Worm (Caenorhabditis elegans) whole organism, young adult: ENCODE measurements around the gene C05D9.7.
A peak's percentile ranks its signal among the peaks of the same experiment; 100 is the strongest.

Source experiments
- B0019.2 ChIP-seq: fragments of 200-800 bp; sonication (Bioruptor generic); conservative IDR thresholded peaks from 2 replicates; pipeline ENCODE4 v1.3.6; 2022; ENCODE audit warnings: missing genetic modification reagents, missing genetic modification characterization, missing compliant biosample characterization
- F49E8.2 ChIP-seq: sonication (generic microtip); optimal IDR thresholded peaks from 3 replicates; lab custom pipeline; 2017; ENCODE audit warnings: missing genetic modification characterization, mild to moderate bottlenecking, missing compliant biosample characterization, antibody characterized with exemption, moderate library complexity; ENCODE audit not compliant: insufficient read depth
- F55B11.4 ChIP-seq: sonication (generic microtip); optimal IDR thresholded peaks from 2 replicates; lab custom pipeline; 2016; ENCODE audit warnings: missing compliant biosample characterization, missing genetic modification characterization, borderline replicate concordance; ENCODE audit not compliant: insufficient read depth
- F57C9.4 ChIP-seq: sonication (generic microtip); optimal IDR thresholded peaks from 2 replicates; lab custom pipeline; 2017; ENCODE audit warnings: mild to moderate bottlenecking, missing genetic modification characterization, missing compliant biosample characterization
- K12H6.12 ChIP-seq: fragments of 200-800 bp; sonication (Bioruptor generic); optimal IDR thresholded peaks from 2 replicates; lab custom pipeline; 2018; ENCODE audit warnings: mild to moderate bottlenecking, missing genetic modification characterization, missing compliant biosample characterization
- Y53G8AR.9 ChIP-seq: fragments of 200-800 bp; sonication (Bioruptor generic); conservative IDR thresholded peaks from 2 replicates; pipeline ENCODE4 v1.3.6; 2022; ENCODE audit warnings: missing genetic modification reagents, missing genetic modification characterization, missing compliant biosample characterization
- Y95B8A.8 ChIP-seq: fragments of 200-800 bp; sonication (Bioruptor generic); IDR thresholded peaks from 2 replicates; pipeline ENCODE4 v1.3.6; 2022; ENCODE audit warnings: missing genetic modification reagents, missing genetic modification characterization, missing compliant biosample characterization
- bed-1 ChIP-seq: fragments of 200-800 bp; sonication (Bioruptor generic); IDR thresholded peaks from 2 replicates; pipeline ENCODE4 v1.3.6; 2022; ENCODE audit warnings: missing genetic modification reagents, missing genetic modification characterization, missing compliant biosample characterization
- ccch-3 ChIP-seq: fragments of 200-800 bp; sonication (Bioruptor generic); optimal IDR thresholded peaks from 2 replicates; lab custom pipeline; 2018; ENCODE audit warnings: mild to moderate bottlenecking, missing genetic modification characterization, missing compliant biosample characterization
- cebp-1 ChIP-seq, 2 experiments: fragments of 200-800 bp in 1 of 2; sonication (Bioruptor generic) in 1 of 2; sonication (generic microtip) in 1 of 2; IDR thresholded peaks in 1 of 2; optimal IDR thresholded peaks in 1 of 2; 2 replicates each; pipeline versions ENCODE4 v1.3.6 to Lab custom; 2017 to 2022; ENCODE audit warnings: missing compliant biosample characterization in 2 of 2, missing genetic modification characterization in 2 of 2, mild to moderate bottlenecking in 1 of 2, missing genetic modification reagents in 1 of 2, moderate library complexity in 1 of 2
- cebp-2 ChIP-seq: fragments of 200-800 bp; sonication (Bioruptor generic); IDR thresholded peaks from 2 replicates; pipeline ENCODE4 v1.3.6; 2022; ENCODE audit warnings: missing genetic modification characterization, missing compliant biosample characterization
- ceh-100 ChIP-seq: fragments of 200-800 bp; sonication (Bioruptor generic); IDR thresholded peaks from 2 replicates; pipeline ENCODE4 v1.3.6; 2022; ENCODE audit warnings: missing genetic modification reagents, missing genetic modification characterization, missing compliant biosample characterization
- ceh-40 ChIP-seq: fragments of 200-800 bp; sonication (Bioruptor generic); IDR thresholded peaks from 2 replicates; pipeline ENCODE4 v1.3.6; 2022; ENCODE audit warnings: missing genetic modification characterization, missing compliant biosample characterization
- ceh-79 ChIP-seq: sonication (generic microtip); optimal IDR thresholded peaks from 2 replicates; lab custom pipeline; 2017; ENCODE audit warnings: mild to moderate bottlenecking, missing genetic modification characterization, missing compliant biosample characterization
- efl-1 ChIP-seq: fragments of 150-350 bp; optimal IDR thresholded peaks from 2 replicates; lab custom pipeline; 2014; ENCODE audit warnings: missing biosample characterization, missing genetic modification reagents, missing genetic modification characterization
- egl-18 ChIP-seq: fragments of 200-800 bp; sonication (Bioruptor generic); IDR thresholded peaks from 2 replicates; pipeline ENCODE4 v1.3.6; 2022; ENCODE audit warnings: missing genetic modification reagents, missing genetic modification characterization, missing compliant biosample characterization
- ekl-4 ChIP-seq: fragments of 200-800 bp; sonication (Bioruptor generic); IDR thresholded peaks from 2 replicates; pipeline ENCODE4 v1.3.6; 2022; ENCODE audit warnings: missing genetic modification reagents, missing genetic modification characterization, missing compliant biosample characterization
- ets-4 ChIP-seq: fragments of 200-800 bp; sonication (Bioruptor generic); optimal IDR thresholded peaks from 2 replicates; lab custom pipeline; 2018; ENCODE audit warnings: mild to moderate bottlenecking, missing genetic modification characterization, missing compliant biosample characterization
- hmg-1.2 ChIP-seq: fragments of 200-800 bp; sonication (Bioruptor generic); IDR thresholded peaks from 2 replicates; pipeline ENCODE4 v1.3.6; 2022; ENCODE audit warnings: missing genetic modification reagents, missing genetic modification characterization, missing compliant biosample characterization
- let-607 ChIP-seq, 2 experiments: fragments of 200-800 bp in 1 of 2; sonication (Bioruptor generic) in 1 of 2; sonication (generic microtip) in 1 of 2; optimal IDR thresholded peaks; 2 replicates each; lab custom pipeline; 2016 to 2018; ENCODE audit warnings: mild to moderate bottlenecking in 2 of 2, missing compliant biosample characterization in 2 of 2, missing genetic modification characterization in 2 of 2, moderate library complexity in 2 of 2, missing genotype in 1 of 2
- lin-26 ChIP-seq: fragments of 200-800 bp; sonication (Bioruptor generic); IDR thresholded peaks from 2 replicates; pipeline ENCODE4 v1.3.6; 2022; ENCODE audit warnings: missing genetic modification reagents, missing genetic modification characterization, missing compliant biosample characterization
- lin-35 ChIP-seq, 3 experiments: fragments of 150-350 bp in 2 of 3; sonication (generic microtip) in 1 of 3; optimal IDR thresholded peaks; 2 replicates each; lab custom pipeline; 2014 to 2018; ENCODE audit warnings: missing biosample characterization in 3 of 3, missing genetic modification characterization in 3 of 3, missing genetic modification reagents in 3 of 3
- lsl-1 ChIP-seq: fragments of 200-800 bp; sonication (Bioruptor generic); optimal IDR thresholded peaks from 2 replicates; lab custom pipeline; 2018; ENCODE audit warnings: mild to moderate bottlenecking, missing genetic modification characterization, moderate library complexity, missing compliant biosample characterization
- madf-3 ChIP-seq: fragments of 200-800 bp; sonication (Bioruptor generic); IDR thresholded peaks from 2 replicates; pipeline ENCODE4 v1.3.6; 2022; ENCODE audit warnings: missing genetic modification reagents, missing genetic modification characterization, missing compliant biosample characterization
- pbrm-1 ChIP-seq: fragments of 200-800 bp; sonication (Bioruptor generic); IDR thresholded peaks from 2 replicates; pipeline ENCODE4 v1.3.6; 2022; ENCODE audit warnings: missing genetic modification reagents, missing genetic modification characterization, missing compliant biosample characterization
- rpc-1 ChIP-seq, 2 experiments: fragments of 150-350 bp in 1 of 2; sonication (generic microtip) in 1 of 2; optimal IDR thresholded peaks; 2 replicates each; lab custom pipeline; 2014 to 2018; ENCODE audit warnings: missing biosample characterization in 1 of 2, missing genetic modification characterization in 1 of 2, missing genetic modification reagents in 1 of 2, missing genotype in 1 of 2
- snpc-4 ChIP-seq, 5 experiments: fragments of 150-350 bp in 1 of 5; sonication (generic microtip) in 4 of 5; optimal IDR thresholded peaks; 2 replicates each; lab custom pipeline; 2014 to 2018; ENCODE audit warnings: missing genetic modification characterization in 5 of 5, missing biosample characterization in 3 of 5, antibody characterized with exemption in 2 of 5, mild to moderate bottlenecking in 2 of 5, missing compliant biosample characterization in 2 of 5, missing genotype in 2 of 5, moderate library complexity in 2 of 5, missing genetic modification reagents in 1 of 5
- tbp1 ChIP-seq: fragments of 200-800 bp; sonication (Bioruptor generic); optimal IDR thresholded peaks from 2 replicates; lab custom pipeline; 2018; ENCODE audit warnings: mild to moderate bottlenecking, missing genetic modification characterization, missing compliant biosample characterization
- unc-62 ChIP-seq: fragments of 150-350 bp; optimal IDR thresholded peaks from 2 replicates; lab custom pipeline; 2014; ENCODE audit warnings: missing biosample characterization, missing genetic modification reagents, missing genetic modification characterization
- ztf-25 ChIP-seq: fragments of 200-800 bp; sonication (Bioruptor generic); IDR thresholded peaks from 2 replicates; pipeline ENCODE4 v1.3.6; 2022; ENCODE audit warnings: missing genetic modification reagents, missing genetic modification characterization, missing compliant biosample characterization

C05D9.7 gene

ce11 chrX:1089676-1090075, 29.5 kb downstream of the C05D9.7 start (continued):
- no peak for TF ChIP-seq snpc-4 (GFP tag; optimal IDR thresholded peaks at IDR 0.05; lab: Kevin White, UChicago)
- peak in 1 of 4 experiments; percentile 43 for TF ChIP-seq snpc-4 (tag; optimal IDR thresholded peaks at IDR 0.05; lab: Kevin White, UChicago)
- peak; percentile 15 for TF ChIP-seq K12H6.12 (tag; lab: Kevin White, UChicago)

ce11 chrX:1089133-1089532, 30.1 kb downstream of the C05D9.7 start:
- TF ChIP-seq hmg-1.2 (GFP tag; lab: Robert Waterston, UW): peak; percentile 30
- TF ChIP-seq ceh-100: 0 out of 2 replicates have a peak, but pooled peaks have one; percentile 20
- TF ChIP-seq egl-18 (GFP tag; lab: Robert Waterston, UW): no peak
- TF ChIP-seq ztf-25 (GFP tag; lab: Robert Waterston, UW): 0 out of 2 replicates have a peak, but pooled peaks have one; percentile 26
- TF ChIP-seq pbrm-1 (GFP tag; lab: Robert Waterston, UW): peak; percentile 49; the same call in 1 of the 2 replicates
- no peak for TF ChIP-seq F49E8.2 (tag; lab: Kevin White, UChicago)
- peak; percentile 74 for TF ChIP-seq tbp1 (GFP tag; lab: Kevin White, UChicago)
- TF ChIP-seq ekl-4: 0 out of 2 replicates have a peak, but pooled peaks have one; percentile 39
- TF ChIP-seq rpc-1 (optimal IDR thresholded peaks at IDR 0.05; lab: Kevin White, UChicago): peak; percentile 30
- peak; percentile 65 for TF ChIP-seq rpc-1 (tag; optimal IDR thresholded peaks at IDR 0.05; lab: Kevin White, UChicago)
- TF ChIP-seq Y95B8A.8: 0 out of 2 replicates have a peak, but pooled peaks have one; percentile 33
- peak; percentile 20; the same call in 1 of the 2 replicates for TF ChIP-seq B0019.2
- no peak for TF ChIP-seq Y53G8AR.9 (GFP tag; lab: Robert Waterston, UW)
- TF ChIP-seq lin-26 (GFP tag; lab: Robert Waterston, UW): peak; percentile 57; the same call in 1 of the 2 replicates
- no peak for TF ChIP-seq ets-4
- 0 out of 2 replicates have a peak, but pooled peaks have one; percentile 45 for TF ChIP-seq cebp-2 (GFP tag; lab: Robert Waterston, UW)

DNA sequence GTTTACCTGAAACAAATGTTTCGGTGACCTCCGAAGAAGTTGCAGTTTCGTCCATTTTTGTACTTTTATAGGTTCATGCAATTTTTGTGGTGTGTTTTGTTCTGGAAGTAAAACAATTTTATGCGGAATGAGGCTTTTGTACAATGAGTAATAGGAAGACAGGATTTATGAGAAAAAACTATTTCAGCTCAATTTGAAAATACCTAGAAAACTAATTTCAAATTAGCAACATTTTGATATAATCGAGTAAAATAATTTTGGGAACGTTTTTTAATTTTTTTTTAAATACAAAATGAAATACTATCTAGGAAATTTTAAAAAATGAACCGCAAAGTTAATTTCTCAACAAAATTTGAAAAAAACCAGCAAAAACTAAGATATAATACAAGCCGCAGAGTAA, 31.2 kb downstream of the C05D9.7 start, which contains the start of gene rei-2:
Gene rei-2 (minus strand): TSS at position 101 of the 400 bp plus-strand sequence.
- no peak for TF ChIP-seq efl-1 (GFP tag; lab: Kevin White, UChicago)
- TF ChIP-seq ccch-3 (GFP tag; lab: Kevin White, UChicago): no peak
- TF ChIP-seq F55B11.4 (tag; lab: Kevin White, UChicago): no peak
- no peak for TF ChIP-seq ceh-40 (GFP tag; lab: Robert Waterston, UW)
- TF ChIP-seq bed-1 (GFP tag; lab: Robert Waterston, UW): no peak
- TF ChIP-seq F57C9.4 (tag; lab: Kevin White, UChicago): no peak
- no peak for TF ChIP-seq unc-62 (GFP tag; lab: Kevin White, UChicago)
- TF ChIP-seq madf-3: no peak
- TF ChIP-seq lsl-1: no peak
- TF ChIP-seq, all 124 proteins: peak for 0

- TF ChIP-seq ceh-79 (tag; lab: Kevin White, UChicago) (no peak), let-607 (tag; optimal IDR thresholded peaks at IDR 0.05; lab: Kevin White, UChicago) (no peak), ceh-40 (GFP tag; lab: Robert Waterston, UW) (no peak), lin-35 (GFP tag; optimal IDR thresholded peaks at IDR 0.05; lab: Kevin White, UChicago) (no peak), cebp-1 (GFP tag; IDR thresholded peaks at IDR 0.05; lab: Robert Waterston, UW) (no peak), cebp-1 (tag; optimal IDR thresholded peaks at IDR 0.05; lab: Kevin White, UChicago) (peak; percentile 89)
These were observed 32.8 kb downstream of the C05D9.7 start for ce11 chrX:1086406-1086897.
